Fruit fly (Drosophila melanogaster) whole organism, embryonic: ENCODE data around the gene CG15429.
A peak's percentile ranks its signal among the peaks of the same experiment; 100 is the strongest.

ENCODE experiments used
- Asciz ChIP-seq: fragments of 200-800 bp; sonication (Bioruptor generic); optimal IDR thresholded peaks from 2 replicates; lab custom pipeline; 2017; ENCODE audit warnings: missing biosample characterization, mild to moderate bottlenecking, missing genetic modification characterization, missing genetic modification reagents
- BEAF-32 ChIP-seq: fragments of 200-800 bp; sonication (Bioruptor generic); optimal IDR thresholded peaks from 3 replicates; lab custom pipeline; 2017; ENCODE audit warnings: missing biosample characterization, missing genetic modification characterization, mild to moderate bottlenecking, moderate library complexity, missing genetic modification reagents
- Bteb2 ChIP-seq: fragments of 200-800 bp; sonication (Bioruptor generic); optimal IDR thresholded peaks from 2 replicates; lab custom pipeline; 2016; ENCODE audit warnings: missing biosample characterization, missing genetic modification characterization
- CG10654 ChIP-seq: fragments of 200-800 bp; sonication (Bioruptor generic); optimal IDR thresholded peaks from 2 replicates; lab custom pipeline; 2016; ENCODE audit warnings: missing biosample characterization, missing genetic modification characterization
- CG12104 ChIP-seq: fragments of 200-800 bp; sonication (Bioruptor generic); optimal IDR thresholded peaks from 3 replicates; lab custom pipeline; 2016; ENCODE audit warnings: missing biosample characterization, missing genetic modification characterization
- CG1233 ChIP-seq: fragments of 200-800 bp; sonication (Bioruptor generic); optimal IDR thresholded peaks from 4 replicates; lab custom pipeline; 2018; ENCODE audit warnings: missing biosample characterization, mild to moderate bottlenecking, missing genetic modification characterization
- CG13287 ChIP-seq: fragments of 200-800 bp; sonication (Bioruptor generic); IDR thresholded peaks from 2 replicates; pipeline ENCODE4 v1.3.6; 2022; ENCODE audit warnings: missing biosample characterization, missing genetic modification characterization; ENCODE audit not compliant: partially characterized antibody
- CG13775 ChIP-seq: fragments of 200-800 bp; sonication (Bioruptor generic); optimal IDR thresholded peaks from 3 replicates; lab custom pipeline; 2017; ENCODE audit warnings: missing biosample characterization, mild to moderate bottlenecking, missing genetic modification characterization
- CG14667 ChIP-seq: fragments of 200-800 bp; sonication (Bioruptor generic); IDR thresholded peaks from 2 replicates; pipeline ENCODE4 v1.3.6; 2022; ENCODE audit warnings: missing biosample characterization, missing genetic modification characterization
- CG16813 ChIP-seq: fragments of 200-800 bp; sonication (Bioruptor generic); IDR thresholded peaks from 3 replicates; pipeline ENCODE4 v1.3.6; 2022; ENCODE audit warnings: missing biosample characterization, missing genetic modification characterization; ENCODE audit not compliant: partially characterized antibody
- CG18619 ChIP-seq: fragments of 200-800 bp; sonication (Bioruptor generic); optimal IDR thresholded peaks from 3 replicates; lab custom pipeline; 2017; ENCODE audit warnings: missing biosample characterization, mild to moderate bottlenecking, missing genetic modification characterization
- CG2116 ChIP-seq: fragments of 200-800 bp; sonication (Bioruptor generic); optimal IDR thresholded peaks from 3 replicates; lab custom pipeline; 2018; ENCODE audit warnings: missing biosample characterization, mild to moderate bottlenecking, missing genetic modification characterization
- CG30403 ChIP-seq: fragments of 200-800 bp; sonication (Bioruptor generic); optimal IDR thresholded peaks from 3 replicates; lab custom pipeline; 2016; ENCODE audit warnings: missing biosample characterization, missing genetic modification characterization
- CG34224 ChIP-seq: fragments of 200-800 bp; sonication (Bioruptor generic); IDR thresholded peaks from 3 replicates; pipeline ENCODE4 v1.3.6; 2022; ENCODE audit warnings: missing biosample characterization, missing genetic modification characterization; ENCODE audit not compliant: partially characterized antibody
- CG4328 ChIP-seq: fragments of 200-800 bp; sonication (Bioruptor generic); optimal IDR thresholded peaks from 3 replicates; lab custom pipeline; 2017; ENCODE audit warnings: missing biosample characterization, missing genetic modification reagents, missing genetic modification characterization
- CG6791 ChIP-seq: fragments of 200-800 bp; sonication (Bioruptor generic); IDR thresholded peaks from 3 replicates; pipeline ENCODE4 v1.3.6; 2022; ENCODE audit warnings: missing biosample characterization, missing genetic modification characterization; ENCODE audit not compliant: partially characterized antibody
- CG7963 ChIP-seq: fragments of 200-800 bp; sonication (Bioruptor generic); IDR thresholded peaks from 3 replicates; pipeline ENCODE4 v1.3.6; 2022; ENCODE audit warnings: missing biosample characterization, missing genetic modification characterization; ENCODE audit not compliant: partially characterized antibody
- CG8388 ChIP-seq: fragments of 200-800 bp; sonication (Bioruptor generic); optimal IDR thresholded peaks from 2 replicates; lab custom pipeline; 2019; ENCODE audit warnings: missing biosample characterization, mild to moderate bottlenecking, missing genetic modification characterization, moderate library complexity
- CG9437 ChIP-seq: fragments of 200-800 bp; sonication (Bioruptor generic); optimal IDR thresholded peaks from 2 replicates; lab custom pipeline; 2018; ENCODE audit warnings: missing biosample characterization, mild to moderate bottlenecking, missing genetic modification characterization
- CG9727 ChIP-seq: fragments of 200-800 bp; sonication (Bioruptor generic); optimal IDR thresholded peaks from 3 replicates; lab custom pipeline; 2017; ENCODE audit warnings: missing biosample characterization, mild to moderate bottlenecking, missing genetic modification characterization
- Camta ChIP-seq: fragments of 200-800 bp; sonication (Bioruptor generic); optimal IDR thresholded peaks from 2 replicates; lab custom pipeline; 2016; ENCODE audit warnings: missing biosample characterization, missing genetic modification characterization
- CoRest ChIP-seq: fragments of 200-800 bp; sonication (Bioruptor generic); optimal IDR thresholded peaks from 3 replicates; lab custom pipeline; 2018; ENCODE audit warnings: missing biosample characterization, mild to moderate bottlenecking, missing genetic modification characterization, moderate library complexity
- CrebB ChIP-seq: fragments of 200-800 bp; sonication (Bioruptor generic); optimal IDR thresholded peaks from 3 replicates; lab custom pipeline; 2018; ENCODE audit warnings: missing biosample characterization, mild to moderate bottlenecking, missing genetic modification characterization
- Dp ChIP-seq: fragments of 200-800 bp; sonication (Bioruptor generic); optimal IDR thresholded peaks from 2 replicates; lab custom pipeline; 2018; ENCODE audit warnings: missing biosample characterization, mild to moderate bottlenecking, missing genetic modification characterization, moderate library complexity
- Dref ChIP-seq: fragments of 200-800 bp; sonication (Bioruptor generic); IDR thresholded peaks from 2 replicates; pipeline ENCODE4 v1.3.6; 2022; ENCODE audit warnings: missing biosample characterization, missing genetic modification characterization
- Fer1 ChIP-seq: fragments of 200-800 bp; sonication (Bioruptor generic); optimal IDR thresholded peaks from 2 replicates; lab custom pipeline; 2017; ENCODE audit warnings: missing biosample characterization, mild to moderate bottlenecking, missing genetic modification characterization
- HHEX ChIP-seq: fragments of 200-800 bp; sonication (Bioruptor generic); optimal IDR thresholded peaks from 3 replicates; lab custom pipeline; 2017; ENCODE audit warnings: missing biosample characterization, mild to moderate bottlenecking, missing genetic modification characterization, missing genetic modification reagents
- Hsf ChIP-seq: fragments of 200-800 bp; sonication (Bioruptor generic); optimal IDR thresholded peaks from 3 replicates; lab custom pipeline; 2016; ENCODE audit warnings: missing biosample characterization, missing genetic modification characterization
- Med ChIP-seq: fragments of 200-800 bp; sonication (Bioruptor generic); peaks from one replicate; lab custom pipeline; 2016; ENCODE audit warnings: missing biosample characterization, missing genetic modification characterization, mild to moderate bottlenecking, inconsistent platforms, moderate library complexity
- Mes4 ChIP-seq: fragments of 200-800 bp; sonication (Bioruptor generic); optimal IDR thresholded peaks from 2 replicates; lab custom pipeline; 2016; ENCODE audit warnings: missing biosample characterization, missing genetic modification characterization
- Myb ChIP-seq: fragments of 200-800 bp; sonication (Bioruptor generic); optimal IDR thresholded peaks from 2 replicates; lab custom pipeline; 2016; ENCODE audit warnings: missing biosample characterization, missing genetic modification characterization
- Nf-YB ChIP-seq: fragments of 200-800 bp; sonication (Bioruptor generic); optimal IDR thresholded peaks from 3 replicates; lab custom pipeline; 2019; ENCODE audit warnings: missing biosample characterization, mild to moderate bottlenecking, missing genetic modification characterization, moderate library complexity
- NfI ChIP-seq: fragments of 200-800 bp; sonication (Bioruptor generic); optimal IDR thresholded peaks from 3 replicates; lab custom pipeline; 2018; ENCODE audit warnings: missing biosample characterization, mild to moderate bottlenecking, missing genetic modification characterization, moderate library complexity
- Sry-δ ChIP-seq: fragments of 200-800 bp; sonication (Bioruptor generic); optimal IDR thresholded peaks from 2 replicates; lab custom pipeline; 2016; ENCODE audit warnings: missing biosample characterization, missing genetic modification characterization
- abd-A ChIP-seq: fragments of 200-800 bp; sonication (Bioruptor generic); optimal IDR thresholded peaks from 3 replicates; lab custom pipeline; 2019; ENCODE audit warnings: missing biosample characterization, mild to moderate bottlenecking, missing genetic modification characterization, moderate library complexity
- da ChIP-seq: fragments of 200-800 bp; sonication (Bioruptor generic); optimal IDR thresholded peaks from 2 replicates; lab custom pipeline; 2016; ENCODE audit warnings: missing biosample characterization, missing genetic modification characterization
- ems ChIP-seq: fragments of 200-800 bp; sonication (Bioruptor generic); optimal IDR thresholded peaks from 3 replicates; lab custom pipeline; 2016; ENCODE audit warnings: missing biosample characterization, missing genetic modification characterization
- eyg ChIP-seq: fragments of 200-800 bp; sonication (Bioruptor generic); optimal IDR thresholded peaks from 3 replicates; lab custom pipeline; 2016; ENCODE audit warnings: missing biosample characterization, missing genetic modification characterization
- hkb ChIP-seq, 2 experiments: fragments of 200-800 bp in 1 of 2; fragments of >200 bp in 1 of 2; sonication (Bioruptor generic) in 1 of 2; IDR thresholded peaks in 1 of 2; optimal IDR thresholded peaks in 1 of 2; 2 replicates each; pipeline versions ENCODE4 v1.3.6 to Lab custom; 2017 to 2022; ENCODE audit warnings: missing biosample characterization in 1 of 2, missing genetic modification characterization in 1 of 2
- knrl ChIP-seq: fragments of 200-800 bp; sonication (Bioruptor generic); IDR thresholded peaks from 3 replicates; pipeline ENCODE4 v1.3.6; 2022; ENCODE audit warnings: missing biosample characterization, missing genetic modification characterization; ENCODE audit not compliant: partially characterized antibody
- nmo ChIP-seq: fragments of 200-800 bp; sonication (Bioruptor generic); optimal IDR thresholded peaks from 2 replicates; lab custom pipeline; 2018; ENCODE audit warnings: missing biosample characterization, mild to moderate bottlenecking, missing genetic modification characterization, moderate library complexity
- pros ChIP-seq: fragments of 200-800 bp; sonication (Bioruptor generic); optimal IDR thresholded peaks from 3 replicates; lab custom pipeline; 2019; ENCODE audit warnings: missing biosample characterization, mild to moderate bottlenecking, missing genetic modification characterization, moderate library complexity
- sens ChIP-seq: fragments of 200-800 bp; sonication (Bioruptor generic); peaks from one replicate; lab custom pipeline; 2016; ENCODE audit warnings: missing biosample characterization, missing genetic modification characterization
- sna ChIP-seq: fragments of 200-800 bp; sonication (Bioruptor generic); IDR thresholded peaks from 2 replicates; pipeline ENCODE4 v1.3.6; 2022; ENCODE audit warnings: missing biosample characterization, missing genetic modification characterization; ENCODE audit not compliant: partially characterized antibody
- stwl ChIP-seq: fragments of 200-800 bp; sonication (Bioruptor generic); optimal IDR thresholded peaks from 3 replicates; lab custom pipeline; 2018; ENCODE audit warnings: missing biosample characterization, mild to moderate bottlenecking, missing genetic modification characterization, moderate library complexity
- unc-4 ChIP-seq: fragments of 200-800 bp; sonication (Bioruptor generic); IDR thresholded peaks from 2 replicates; pipeline ENCODE4 v1.3.6; 2022; ENCODE audit warnings: missing biosample characterization, missing genetic modification characterization; ENCODE audit not compliant: partially characterized antibody
- vfl ChIP-seq: fragments of 200-800 bp; sonication (Bioruptor generic); optimal IDR thresholded peaks from 2 replicates; lab custom pipeline; 2016; ENCODE audit warnings: missing biosample characterization, missing genetic modification characterization
- wek ChIP-seq: fragments of 200-800 bp; sonication (Bioruptor generic); optimal IDR thresholded peaks from 3 replicates; lab custom pipeline; 2018; ENCODE audit warnings: missing biosample characterization, mild to moderate bottlenecking, missing genetic modification characterization, moderate library complexity

Gene CG15429

DNA sequence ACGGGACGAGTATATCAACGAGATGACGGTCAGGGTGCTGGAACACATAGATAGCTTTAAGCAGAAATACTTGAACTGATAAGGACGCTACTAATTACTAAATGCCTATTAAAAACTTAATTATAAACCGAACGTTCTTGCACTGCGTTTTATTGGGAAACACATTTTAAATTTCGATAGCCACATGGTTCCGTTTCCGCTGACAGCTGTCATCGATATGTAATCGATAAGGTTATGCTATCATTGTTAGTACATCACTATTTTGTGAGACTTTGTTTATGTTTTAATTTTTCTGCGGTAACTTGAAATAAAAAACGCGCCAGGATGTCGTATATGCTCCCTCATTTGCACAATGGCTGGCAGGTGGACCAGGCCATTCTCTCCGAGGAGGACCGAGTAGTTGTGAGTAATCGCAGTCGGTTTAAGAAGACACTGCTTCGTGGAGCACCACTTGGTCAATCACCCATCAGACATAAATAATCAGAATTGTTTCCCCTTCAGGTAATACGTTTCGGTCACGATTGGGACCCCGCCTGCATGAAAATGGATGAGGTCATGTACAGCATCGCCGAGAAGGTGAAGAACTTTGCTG, 50.3 kb downstream of the CG15429 start, which contains the start of gene Dim1 (continued):
- TF ChIP-seq CG8388: peak; percentile 38
- peak; percentile 16 for TF ChIP-seq CG1233 (GFP tag; lab: Kevin White, UChicago)
- TF ChIP-seq pros (GFP tag; lab: Kevin White, UChicago): no peak
- TF ChIP-seq CG9727 (GFP tag; lab: Kevin White, UChicago): peak; percentile 40
- TF ChIP-seq Nf-YB (GFP tag; lab: Kevin White, UChicago): peak; percentile 10
- TF ChIP-seq Mes4 (GFP tag; lab: Kevin White, UChicago): peak; percentile 4
- peak; percentile 32 for TF ChIP-seq CoRest (tag; lab: Kevin White, UChicago)
- TF ChIP-seq CG13775: peak; percentile 31
- no peak for TF ChIP-seq CG10654 (GFP tag; lab: Kevin White, UChicago)
- no peak for TF ChIP-seq HHEX (GFP tag; lab: Kevin White, UChicago)
- peak; percentile 31 for TF ChIP-seq Asciz (GFP tag; lab: Kevin White, UChicago)
- peak; percentile 78 for TF ChIP-seq sna (GFP tag; lab: Robert Waterston, UW)
- TF ChIP-seq Dp: peak; percentile 87
- TF ChIP-seq CG12104 (GFP tag; lab: Kevin White, UChicago): peak; percentile 19
- TF ChIP-seq knrl (GFP tag; lab: Robert Waterston, UW): peak; percentile 61
- TF ChIP-seq wek (GFP tag; lab: Kevin White, UChicago): peak; percentile 47
- TF ChIP-seq CrebB (tag; lab: Kevin White, UChicago): peak; percentile 9
- peak; percentile 70 for TF ChIP-seq NfI (GFP tag; lab: Kevin White, UChicago)
- TF ChIP-seq Med (GFP tag; lab: Kevin White, UChicago): peak; percentile 94
- peak; percentile 86 for TF ChIP-seq CG6791 (GFP tag; lab: Robert Waterston, UW)
- TF ChIP-seq Myb (GFP tag; lab: Kevin White, UChicago): peak; percentile 81
- TF ChIP-seq Dref (GFP tag; lab: Robert Waterston, UW): peak; percentile 91
- TF ChIP-seq Sry-δ: peak; percentile 92
- TF ChIP-seq Camta: peak; percentile 49
- TF ChIP-seq CG14667 (GFP tag; lab: Robert Waterston, UW): no peak
- TF ChIP-seq Fer1 (GFP tag; lab: Kevin White, UChicago): no peak
- TF ChIP-seq stwl (tag; lab: Kevin White, UChicago): peak; percentile 82
- TF ChIP-seq CG2116: peak; percentile 90
- TF ChIP-seq CG9437 (GFP tag; lab: Kevin White, UChicago): no peak
- peak; percentile 67; the same call in 2 of the 3 replicates for TF ChIP-seq CG7963 (GFP tag; lab: Robert Waterston, UW)
- TF ChIP-seq abd-A: no peak
- TF ChIP-seq CG4328 (GFP tag; lab: Kevin White, UChicago): peak; percentile 7
- peak; percentile 44 for TF ChIP-seq eyg (GFP tag; lab: Kevin White, UChicago)
- TF ChIP-seq nmo (GFP tag; lab: Kevin White, UChicago): peak; percentile 41
- no peak for TF ChIP-seq hkb (optimal IDR thresholded peaks at IDR 0.05; lab: Kevin White, UChicago)
- peak; percentile 50 for TF ChIP-seq hkb (GFP tag; IDR thresholded peaks at IDR 0.05; lab: Robert Waterston, UW)
- peak; percentile 75 for TF ChIP-seq unc-4
- TF ChIP-seq da: no peak
- TF ChIP-seq CG18619: peak; percentile 47
- peak; percentile 68 for TF ChIP-seq BEAF-32 (GFP tag; lab: Kevin White, UChicago)
- TF ChIP-seq ems (GFP tag; lab: Kevin White, UChicago): peak; percentile 15
- TF ChIP-seq CG30403: peak; percentile 6
- TF ChIP-seq Hsf (GFP tag; lab: Kevin White, UChicago): peak; percentile 20
- peak; percentile 74 for TF ChIP-seq CG16813
- TF ChIP-seq CG13287 (GFP tag; lab: Robert Waterston, UW): peak; percentile 87
- TF ChIP-seq vfl (GFP tag; lab: Kevin White, UChicago): no peak
- TF ChIP-seq CG34224: peak; percentile 88
- peak; percentile 38 for TF ChIP-seq Bteb2 (GFP tag; lab: Kevin White, UChicago)
- TF ChIP-seq sens (GFP tag; lab: Kevin White, UChicago): peak; percentile 66
